Worm (Caenorhabditis elegans) whole organism, L4 larva: ENCODE measurements around the gene msp-78.

ENCODE experiments used
- F37D6.2 ChIP-seq: sonication (generic microtip); optimal IDR thresholded peaks from 2 replicates; lab custom pipeline; 2016; ENCODE audit warnings: mild to moderate bottlenecking, missing genetic modification characterization, missing compliant biosample characterization
- ama-1 ChIP-seq: fragments of 150-350 bp; optimal IDR thresholded peaks from 2 replicates; lab custom pipeline; 2014; ENCODE audit warnings: inconsistent platforms, mixed read lengths
- dmd-6 ChIP-seq: fragments of 200-800 bp; sonication (Bioruptor generic); IDR thresholded peaks from 2 replicates; pipeline ENCODE4 v1.3.6; 2022; ENCODE audit warnings: missing genetic modification reagents, missing genetic modification characterization, missing compliant biosample characterization

DNA sequence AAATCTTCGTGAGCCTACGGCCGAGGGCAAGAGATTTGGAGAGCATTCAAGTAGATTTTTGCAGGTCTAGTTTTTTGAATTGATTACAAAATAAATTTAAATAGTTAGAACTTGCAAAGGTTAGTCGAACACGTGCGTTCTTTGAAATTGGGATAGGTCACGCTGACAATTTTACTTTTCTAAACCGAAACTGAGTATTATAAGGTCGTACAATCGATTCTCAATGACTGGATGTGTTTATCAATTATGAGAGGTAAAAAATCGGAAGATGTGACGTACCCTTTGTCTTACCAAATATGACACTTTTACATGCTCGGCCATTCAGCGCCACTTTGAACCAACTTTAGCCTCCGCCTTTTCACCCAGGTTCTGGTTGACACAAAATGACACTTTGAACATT, 23.1 kb upstream of the msp-78 start, which contains the start of gene C28D4.5:
- TF ChIP-seq ama-1 (lab: Kevin White, UChicago) (no peak), F37D6.2 (no peak), dmd-6 (GFP tag; lab: Robert Waterston, UW) (no peak)
